Fruit fly (Drosophila melanogaster) whole organism: ENCODE results near the gene CG31097.

Experiments
- pan ChIP-seq: fragments of >200 bp; optimal IDR thresholded peaks from 2 replicates; lab custom pipeline; 2017
- psq ChIP-seq: fragments of >200 bp; optimal IDR thresholded peaks from 2 replicates; lab custom pipeline; 2017

DNA sequence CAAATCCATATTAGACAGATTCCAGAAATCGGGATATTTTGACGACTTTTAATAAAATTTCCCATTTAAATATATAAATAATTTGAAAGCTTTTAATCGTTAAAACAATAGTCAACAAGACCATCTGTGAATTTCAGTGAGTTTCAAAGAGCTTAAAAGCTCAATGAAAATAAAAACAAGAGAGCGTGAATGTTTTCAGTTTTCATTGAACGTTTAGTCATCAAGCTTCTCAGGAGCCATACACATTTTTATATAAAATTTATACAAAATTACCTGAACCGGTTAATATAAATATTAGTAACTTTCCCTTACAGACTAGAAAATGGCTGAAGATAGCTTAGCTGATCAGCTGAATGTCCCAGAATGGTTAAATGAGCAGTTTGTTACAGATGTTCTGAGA lies 4.7 kb upstream of the CG31097 start, which contains the start of gene CG31370:
- TF ChIP-seq psq (lab: Kevin White, UChicago) (no peak), pan (lab: Kevin White, UChicago) (no peak)
